Fruit fly (Drosophila melanogaster): Measurements from ENCODE around the gene bowl.

Gene bowl

dm6 chr2L:3754835-3755547 lies 16.5 kb upstream of the bowl start (continued):
- TF ChIP-seq Stat92E (GFP tag; optimal IDR thresholded peaks at IDR 0.05): no peak
- TF ChIP-seq Dbx (GFP tag; IDR thresholded peaks at IDR 0.05): peak; percentile 67; the same call in 2 of the 3 replicates
- TF ChIP-seq Lim3 (GFP tag; IDR thresholded peaks at IDR 0.05): no peak
- no peak for TF ChIP-seq CG17359 (tag; optimal IDR thresholded peaks at IDR 0.05)
- no peak for TF ChIP-seq sim (GFP tag; IDR thresholded peaks at IDR 0.05)
- TF ChIP-seq NK7.1 (GFP tag; optimal IDR thresholded peaks at IDR 0.05): no peak
- TF ChIP-seq CG9437 (GFP tag; optimal IDR thresholded peaks at IDR 0.05): no peak
- no peak for TF ChIP-seq Mad (GFP tag; optimal IDR thresholded peaks at IDR 0.05)
- TF ChIP-seq CG3838 (GFP tag; optimal IDR thresholded peaks at IDR 0.05): no peak
- TF ChIP-seq HLH54F (GFP tag; optimal IDR thresholded peaks at IDR 0.05): peak; percentile 2
- TF ChIP-seq ems (GFP tag; optimal IDR thresholded peaks at IDR 0.05): no peak
- TF ChIP-seq ATbp (GFP tag; optimal IDR thresholded peaks at IDR 0.05): no peak
- TF ChIP-seq CG9932 (GFP tag; IDR thresholded peaks at IDR 0.05): peak; percentile 58
- no peak for TF ChIP-seq dan (GFP tag; IDR thresholded peaks at IDR 0.05)
- no peak for TF ChIP-seq Hr39 (optimal IDR thresholded peaks at IDR 0.05)
- TF ChIP-seq CG15269 (tag; optimal IDR thresholded peaks at IDR 0.05): peak; percentile 54
- no peak for TF ChIP-seq ato (GFP tag; IDR thresholded peaks at IDR 0.05; ENCODE audit: partially characterized antibody)
- TF ChIP-seq CG33213 (GFP tag; optimal IDR thresholded peaks at IDR 0.05): no peak
- no peak for TF ChIP-seq CG12744 (GFP tag; optimal IDR thresholded peaks at IDR 0.05)
- TF ChIP-seq CG3065 (GFP tag; optimal IDR thresholded peaks at IDR 0.05): no peak
- no peak for TF ChIP-seq CG11085 (GFP tag; IDR thresholded peaks at IDR 0.05)
- no peak for TF ChIP-seq ewg (GFP tag; optimal IDR thresholded peaks at IDR 0.05)
- TF ChIP-seq NC2β (GFP tag; optimal IDR thresholded peaks at IDR 0.05): no peak
- peak; percentile 41 for TF ChIP-seq CG13424 (tag; optimal IDR thresholded peaks at IDR 0.05)
- peak; percentile 36 for TF ChIP-seq CG14441 (GFP tag; IDR thresholded peaks at IDR 0.05)
- no peak for TF ChIP-seq fu2 (GFP tag; optimal IDR thresholded peaks at IDR 0.05)
- TF ChIP-seq CG14860 (GFP tag; IDR thresholded peaks at IDR 0.05; ENCODE audit: partially characterized antibody): no peak
- no peak for TF ChIP-seq h (optimal IDR thresholded peaks at IDR 0.05)
- TF ChIP-seq CG5953 (GFP tag; IDR thresholded peaks at IDR 0.05): no peak
- TF ChIP-seq Bteb2 (GFP tag; optimal IDR thresholded peaks at IDR 0.05): peak; percentile 2
- TF ChIP-seq Dek (tag; optimal IDR thresholded peaks at IDR 0.05): peak; percentile 38
- no peak for TF ChIP-seq sens-2 (GFP tag; IDR thresholded peaks at IDR 0.05)
- TF ChIP-seq pho (GFP tag; optimal IDR thresholded peaks at IDR 0.05): peak; percentile 2
- peak; percentile 7 for TF ChIP-seq Hsf (GFP tag; optimal IDR thresholded peaks at IDR 0.05)
- no peak for TF ChIP-seq Tbp (GFP tag; optimal IDR thresholded peaks at IDR 0.05)
- peak; percentile 38 for TF ChIP-seq caup (GFP tag; optimal IDR thresholded peaks at IDR 0.05; ENCODE audit: severe bottlenecking)
- TF ChIP-seq CG8089 (GFP tag; optimal IDR thresholded peaks at IDR 0.05): no peak
- TF ChIP-seq CG11247 (GFP tag; IDR thresholded peaks at IDR 0.05): no peak
- TF ChIP-seq CG17186 (GFP tag; optimal IDR thresholded peaks at IDR 0.05): no peak
- TF ChIP-seq so (GFP tag; IDR thresholded peaks at IDR 0.05): no peak
- no peak for TF ChIP-seq BEAF-32 (GFP tag; optimal IDR thresholded peaks at IDR 0.05)
- TF ChIP-seq Sin3A (optimal IDR thresholded peaks at IDR 0.05): no peak
- TF ChIP-seq CG10431 (GFP tag; optimal IDR thresholded peaks at IDR 0.05): no peak
- no peak for TF ChIP-seq sc (optimal IDR thresholded peaks at IDR 0.05)
- no peak for TF ChIP-seq sc (GFP tag; optimal IDR thresholded peaks at IDR 0.05)
- TF ChIP-seq ttk (GFP tag; IDR thresholded peaks at IDR 0.05): no peak
- no peak for TF ChIP-seq CG1529 (GFP tag; optimal IDR thresholded peaks at IDR 0.05)
- no peak for TF ChIP-seq CG31365 (tag; optimal IDR thresholded peaks at IDR 0.05)
- no peak for TF ChIP-seq CG8944 (GFP tag; optimal IDR thresholded peaks at IDR 0.05)
- TF ChIP-seq CG7987 (GFP tag; optimal IDR thresholded peaks at IDR 0.05): no peak
- TF ChIP-seq CG9609 (GFP tag; optimal IDR thresholded peaks at IDR 0.05): no peak
- TF ChIP-seq CG18764 (GFP tag; optimal IDR thresholded peaks at IDR 0.05): no peak

All from whole organism, embryonic.